Worm (Caenorhabditis elegans): ENCODE data around the gene aex-2.
A peak's percentile ranks its signal among the peaks of the same experiment; 100 is the strongest.

The aex-2 gene

DNA sequence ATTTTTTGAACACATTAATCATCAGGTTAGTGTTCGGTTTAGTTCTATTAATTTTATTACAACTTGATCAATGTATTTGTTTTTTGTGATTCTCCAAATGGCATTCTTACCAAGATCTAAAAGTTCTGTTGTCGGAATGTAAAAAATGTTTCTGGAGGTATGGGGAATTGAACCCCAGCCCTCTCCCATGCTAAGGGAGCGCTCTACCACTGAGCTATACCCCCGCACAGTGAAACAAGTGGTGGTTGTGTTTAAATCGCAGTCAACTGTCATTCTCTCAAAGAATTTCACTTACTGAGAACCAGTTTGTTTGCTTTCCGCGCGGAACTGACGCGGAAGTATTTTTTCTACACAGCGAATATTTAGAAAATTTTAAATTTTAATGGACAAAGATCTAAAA, 15.2 kb downstream of the aex-2 start (continued):
- TF ChIP-seq F23B12.7 (tag; optimal IDR thresholded peaks at IDR 0.05; ENCODE audit: insufficient read depth) (peak; percentile 11), dpl-1 (GFP tag; optimal IDR thresholded peaks at IDR 0.05) (no peak), attf-3 (GFP tag; conservative IDR thresholded peaks at IDR 0.05) (peak; percentile 45; the same call in 1 of the 2 replicates), Y79H2A.3 (GFP tag; conservative IDR thresholded peaks at IDR 0.05) (0 out of 2 replicates have a peak, but pooled peaks have one; percentile 28), ztf-3 (GFP tag; optimal IDR thresholded peaks at IDR 0.05) (no peak), lsy-27 (tag; optimal IDR thresholded peaks at IDR 0.05; ENCODE audit: borderline replicate concordance, insufficient read depth) (no peak), nfya-2 (GFP tag; IDR thresholded peaks at IDR 0.05) (no peak), egl-44 (GFP tag; IDR thresholded peaks at IDR 0.05) (peak; percentile 87), F39B2.1 (GFP tag; IDR thresholded peaks at IDR 0.05) (no peak), ztf-28 (GFP tag; IDR thresholded peaks at IDR 0.05) (no peak), lir-1 (GFP tag; conservative IDR thresholded peaks at IDR 0.05) (0 out of 2 replicates have a peak, but pooled peaks have one; percentile 21), ztf-25 (GFP tag; IDR thresholded peaks at IDR 0.05) (peak; percentile 83; the same call in 1 of the 2 replicates), hsf-1 (GFP tag; IDR thresholded peaks at IDR 0.05) (no peak; the same call in 1 of the 2 replicates), hmg-1.2 (GFP tag; IDR thresholded peaks at IDR 0.05) (peak; percentile 73)

DNA sequence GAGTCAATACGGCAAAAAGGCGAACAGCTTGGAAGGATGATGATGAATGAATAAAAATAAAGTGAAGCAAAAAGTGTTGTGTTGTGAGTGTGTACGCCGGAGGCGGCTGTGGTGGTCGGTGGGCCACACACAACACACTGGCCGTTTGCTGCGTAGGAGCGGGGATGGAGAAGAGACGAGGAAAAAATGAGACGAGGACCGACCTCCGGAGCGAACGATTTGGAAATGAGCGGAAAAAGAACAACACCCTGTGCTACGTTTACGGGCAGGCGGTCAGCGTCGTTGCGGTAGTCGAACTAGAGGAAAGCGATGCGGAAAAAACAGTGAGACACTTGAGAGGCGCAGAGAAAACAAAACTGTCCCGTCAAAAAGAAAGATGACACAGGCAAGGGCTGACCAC, 15.8 kb downstream of the aex-2 start:
- no peak for TF ChIP-seq ztf-25 (GFP tag; IDR thresholded peaks at IDR 0.05)
- TF ChIP-seq egl-44 (GFP tag; IDR thresholded peaks at IDR 0.05), result no peak
- no peak for TF ChIP-seq Y67H2A.10 (GFP tag; conservative IDR thresholded peaks at IDR 0.05)
- TF ChIP-seq B0019.2 (GFP tag; conservative IDR thresholded peaks at IDR 0.05), result no peak
- no peak for TF ChIP-seq mel-28 (tag; optimal IDR thresholded peaks at IDR 0.05; ENCODE audit: borderline replicate concordance)
- 0 out of 2 replicates have a peak, but pooled peaks have one; percentile 18 for TF ChIP-seq sea-2 (GFP tag; IDR thresholded peaks at IDR 0.05)
- TF ChIP-seq zfh-2 (GFP tag; conservative IDR thresholded peaks at IDR 0.05), result peak; percentile 86
- no peak for TF ChIP-seq pbrm-1 (GFP tag; IDR thresholded peaks at IDR 0.05)
- TF ChIP-seq nhr-80 (tag; optimal IDR thresholded peaks at IDR 0.05), result peak; percentile 38
- TF ChIP-seq hmg-1.2 (GFP tag; IDR thresholded peaks at IDR 0.05), result peak; percentile 10; the same call in 1 of the 2 replicates
- no peak for TF ChIP-seq F57A8.1 (GFP tag; optimal IDR thresholded peaks at IDR 0.05)

DNA sequence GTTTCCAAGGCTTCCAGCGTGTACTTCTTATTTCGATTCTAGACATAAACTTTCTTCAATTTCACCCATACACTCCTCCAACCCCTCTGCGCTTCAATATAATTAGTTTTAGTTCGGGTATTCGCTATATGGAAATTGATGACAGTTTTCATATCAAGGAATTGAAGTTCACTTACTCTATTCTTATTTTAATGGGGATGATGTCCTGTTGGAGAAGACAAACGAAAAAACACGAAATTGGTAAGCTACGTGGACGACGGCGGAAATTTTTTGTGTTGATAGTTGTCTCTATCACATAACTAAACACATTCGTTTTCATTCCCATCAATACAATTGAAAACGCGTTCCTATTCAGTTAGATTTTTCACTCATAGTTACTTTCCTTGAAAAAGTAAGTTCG, 17.5 kb downstream of the aex-2 start, which contains the start of gene F34H10.5:
Gene F34H10.5 (plus strand): TSS at position 301 of the 400 bp plus-strand sequence.
- TF ChIP-seq C06A6.2 (GFP tag; conservative IDR thresholded peaks at IDR 0.05), result no peak
- no peak for TF ChIP-seq lin-35 (GFP tag; optimal IDR thresholded peaks at IDR 0.05)
- no peak for TF ChIP-seq pbrm-1 (GFP tag; IDR thresholded peaks at IDR 0.05)
- no peak for TF ChIP-seq F52B5.7 (tag; optimal IDR thresholded peaks at IDR 0.05)
- no peak for TF ChIP-seq tbp1 (GFP tag; optimal IDR thresholded peaks at IDR 0.05)
- TF ChIP-seq ztf-28 (GFP tag; IDR thresholded peaks at IDR 0.05), result no peak
- no peak for TF ChIP-seq ztf-26 (tag; optimal IDR thresholded peaks at IDR 0.05)
- no peak for TF ChIP-seq hsf-1 (GFP tag; IDR thresholded peaks at IDR 0.05)
- no peak for TF ChIP-seq nhr-90 (tag; optimal IDR thresholded peaks at IDR 0.05)
- TF ChIP-seq tbx-9 (tag; optimal IDR thresholded peaks at IDR 0.05; ENCODE audit: borderline replicate concordance), result no peak
- TF ChIP-seq ceh-58 (GFP tag; IDR thresholded peaks at IDR 0.05), result no peak
- no peak for TF ChIP-seq ztf-22 (GFP tag; optimal IDR thresholded peaks at IDR 0.05)
- no peak for TF ChIP-seq bed-2 (GFP tag; IDR thresholded peaks at IDR 0.05)
- TF ChIP-seq ceh-79 (tag; optimal IDR thresholded peaks at IDR 0.05), result no peak
- TF ChIP-seq nhr-27 (tag; optimal IDR thresholded peaks at IDR 0.05), result no peak
- TF ChIP-seq somi-1 (GFP tag; optimal IDR thresholded peaks at IDR 0.05), result no peak
- TF ChIP-seq snpc-1.1 (tag; optimal IDR thresholded peaks at IDR 0.05; ENCODE audit: insufficient read depth), result no peak

All from whole organism, young adult.